Fruit fly (Drosophila melanogaster): ENCODE results near the gene CG18178.

Gene CG18178

dm6 chr3L:9751625-9752024, 32.7 kb upstream of the CG18178 start (continued):
- TF ChIP-seq CG32532 (GFP tag; IDR thresholded peaks at IDR 0.05): peak; percentile 55
- TF ChIP-seq CG4854 (GFP tag; optimal IDR thresholded peaks at IDR 0.05): no peak
- no peak for TF ChIP-seq cato (GFP tag; optimal IDR thresholded peaks at IDR 0.05; ENCODE audit: borderline replicate concordance)
- TF ChIP-seq CG18764 (GFP tag; optimal IDR thresholded peaks at IDR 0.05): no peak
- TF ChIP-seq salm (tag; optimal IDR thresholded peaks at IDR 0.05): no peak
- TF ChIP-seq ttk (GFP tag; IDR thresholded peaks at IDR 0.05): peak; percentile 25; the same call in 1 of the 2 replicates
- TF ChIP-seq Hmr (GFP tag; optimal IDR thresholded peaks at IDR 0.05): no peak
- no peak for TF ChIP-seq CG16813 (GFP tag; IDR thresholded peaks at IDR 0.05; ENCODE audit: partially characterized antibody)
- TF ChIP-seq Gsc (GFP tag; IDR thresholded peaks at IDR 0.05): no peak
- no peak for TF ChIP-seq CG2889 (GFP tag; IDR thresholded peaks at IDR 0.05)
- peak; percentile 37 for TF ChIP-seq CG11504 (tag; optimal IDR thresholded peaks at IDR 0.05)
- TF ChIP-seq Blimp-1 (GFP tag; optimal IDR thresholded peaks at IDR 0.05): no peak
- TF ChIP-seq CG2712 (tag; optimal IDR thresholded peaks at IDR 0.05): peak; percentile 26
- TF ChIP-seq her (GFP tag; optimal IDR thresholded peaks at IDR 0.05): no peak
- TF ChIP-seq CG6765 (GFP tag; optimal IDR thresholded peaks at IDR 0.05): no peak
- TF ChIP-seq croc (GFP tag; conservative IDR thresholded peaks at IDR 0.05): no peak
- TF ChIP-seq az2 (GFP tag; optimal IDR thresholded peaks at IDR 0.05): no peak
- no peak for TF ChIP-seq Dfd (GFP tag; optimal IDR thresholded peaks at IDR 0.05)
- TF ChIP-seq sd (tag; optimal IDR thresholded peaks at IDR 0.05): no peak
- TF ChIP-seq CG9932 (GFP tag; IDR thresholded peaks at IDR 0.05): peak; percentile 39; the same call in 1 of the 2 replicates
- peak; percentile 97 for TF ChIP-seq ewg (GFP tag; optimal IDR thresholded peaks at IDR 0.05)
- no peak for TF ChIP-seq zfh2 (GFP tag; optimal IDR thresholded peaks at IDR 0.05)
- no peak for TF ChIP-seq toy (GFP tag; IDR thresholded peaks at IDR 0.05)
- no peak for TF ChIP-seq vvl (GFP tag; IDR thresholded peaks at IDR 0.05)
- no peak for TF ChIP-seq CG10209 (GFP tag; optimal IDR thresholded peaks at IDR 0.05)
- no peak for TF ChIP-seq cg (GFP tag; optimal IDR thresholded peaks at IDR 0.05)
- TF ChIP-seq al (GFP tag; IDR thresholded peaks at IDR 0.05): no peak
- no peak for TF ChIP-seq CG7271 (tag; optimal IDR thresholded peaks at IDR 0.05)
- TF ChIP-seq CG2199 (GFP tag; IDR thresholded peaks at IDR 0.05): peak; percentile 43; the same call in 1 of the 3 replicates
- no peak for TF ChIP-seq HHEX (GFP tag; optimal IDR thresholded peaks at IDR 0.05)
- TF ChIP-seq B-H2 (GFP tag; optimal IDR thresholded peaks at IDR 0.05): no peak
- no peak for TF ChIP-seq otp (GFP tag; IDR thresholded peaks at IDR 0.05)
- TF ChIP-seq so (GFP tag; IDR thresholded peaks at IDR 0.05): no peak
- TF ChIP-seq CG10462 (GFP tag; optimal IDR thresholded peaks at IDR 0.05): no peak
- no peak for TF ChIP-seq pan (optimal IDR thresholded peaks at IDR 0.05)
- no peak for TF ChIP-seq pan (GFP tag; optimal IDR thresholded peaks at IDR 0.05 in 1 of 2, IDR thresholded peaks at IDR 0.05 in 1 of 2)
- TF ChIP-seq dan (GFP tag; IDR thresholded peaks at IDR 0.05): no peak
- no peak for TF ChIP-seq Poxn (GFP tag; IDR thresholded peaks at IDR 0.05)
- 0 out of 3 replicates have a peak, but pooled peaks have one; percentile 30 for TF ChIP-seq knrl (GFP tag; IDR thresholded peaks at IDR 0.05; ENCODE audit: partially characterized antibody)
- peak; percentile 5 for TF ChIP-seq Myb (GFP tag; optimal IDR thresholded peaks at IDR 0.05)
- no peak for TF ChIP-seq CG4282 (GFP tag; optimal IDR thresholded peaks at IDR 0.05)
- TF ChIP-seq maf-S (GFP tag; optimal IDR thresholded peaks at IDR 0.05): no peak
- peak; percentile 11; the same call in 1 of the 2 replicates for TF ChIP-seq NFAT (GFP tag; IDR thresholded peaks at IDR 0.05)
- no peak for TF ChIP-seq CG10654 (GFP tag; optimal IDR thresholded peaks at IDR 0.05)
- no peak for TF ChIP-seq kni (GFP tag; optimal IDR thresholded peaks at IDR 0.05)
- TF ChIP-seq Six4 (GFP tag; optimal IDR thresholded peaks at IDR 0.05): no peak
- TF ChIP-seq CG11723 (GFP tag; optimal IDR thresholded peaks at IDR 0.05): no peak
- TF ChIP-seq abd-A (tag; optimal IDR thresholded peaks at IDR 0.05): peak; percentile 17
- 0 out of 2 replicates have a peak, but pooled peaks have one; percentile 9 for TF ChIP-seq CG32772 (GFP tag; IDR thresholded peaks at IDR 0.05)
- no peak for TF ChIP-seq hbn (GFP tag; IDR thresholded peaks at IDR 0.05; ENCODE audit: partially characterized antibody)
- no peak for TF ChIP-seq CG13287 (GFP tag; IDR thresholded peaks at IDR 0.05; ENCODE audit: partially characterized antibody)
- TF ChIP-seq CG3838 (GFP tag; optimal IDR thresholded peaks at IDR 0.05): no peak

All from whole organism, embryonic.